Worm (Caenorhabditis elegans): ENCODE measurements around the gene R02D5.4.

The R02D5.4 gene

DNA sequence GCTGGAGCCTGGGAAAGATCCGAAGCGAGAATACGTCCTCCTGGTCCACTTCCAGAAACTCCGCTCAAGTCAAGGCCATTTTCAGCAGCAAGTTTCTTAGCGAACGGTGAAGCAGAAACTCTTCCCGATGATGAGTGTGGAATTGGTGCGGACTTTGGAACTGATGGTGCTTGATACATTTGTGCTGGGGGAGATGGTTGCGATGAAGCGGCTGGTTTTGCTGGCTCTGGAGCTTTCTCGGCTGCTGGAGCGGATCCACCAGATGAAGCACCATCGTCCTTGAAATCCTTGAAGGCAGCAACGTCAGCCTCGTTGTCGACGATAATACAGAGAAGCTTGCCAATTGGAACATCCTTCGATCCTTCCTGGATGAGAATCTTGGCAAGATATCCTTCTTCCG, 38.0 kb downstream of the R02D5.4 start:
- TF ChIP-seq set-16 (GFP tag; IDR thresholded peaks at IDR 0.05) (peak; percentile 51), pha-4 (GFP tag; IDR thresholded peaks at IDR 0.05) (no peak), pha-4 (tag; optimal IDR thresholded peaks at IDR 0.05) (no peak)

DNA sequence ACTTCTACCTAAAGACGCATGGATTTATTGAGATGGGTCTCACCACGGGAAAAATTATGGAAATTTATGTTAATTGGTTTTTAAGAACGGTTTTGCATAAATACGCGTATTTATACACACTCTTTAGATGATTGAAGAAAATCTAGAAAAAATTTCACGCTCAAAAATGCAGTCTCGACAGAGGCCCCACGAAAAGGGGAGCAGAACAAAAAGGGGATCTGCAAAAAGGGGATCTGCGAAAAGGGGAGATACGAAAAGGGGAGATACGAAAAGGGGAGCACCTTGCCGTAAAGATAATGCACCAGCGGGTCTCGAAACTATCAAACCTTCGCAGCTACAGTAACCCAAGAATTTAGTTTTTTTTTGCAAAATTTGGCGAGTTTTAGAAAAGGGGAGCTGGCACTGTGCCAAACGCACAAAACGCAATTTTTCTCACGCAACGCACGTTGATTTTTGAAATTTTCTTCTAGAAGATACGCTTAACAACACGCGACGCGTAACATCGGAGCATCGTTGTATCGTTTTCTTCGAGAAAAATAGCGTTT, 40.9 kb downstream of the R02D5.4 start:
- peak; percentile 53 for TF ChIP-seq mes-2 (tag; optimal IDR thresholded peaks at IDR 0.05; ENCODE audit: poor library complexity, severe bottlenecking)

DNA sequence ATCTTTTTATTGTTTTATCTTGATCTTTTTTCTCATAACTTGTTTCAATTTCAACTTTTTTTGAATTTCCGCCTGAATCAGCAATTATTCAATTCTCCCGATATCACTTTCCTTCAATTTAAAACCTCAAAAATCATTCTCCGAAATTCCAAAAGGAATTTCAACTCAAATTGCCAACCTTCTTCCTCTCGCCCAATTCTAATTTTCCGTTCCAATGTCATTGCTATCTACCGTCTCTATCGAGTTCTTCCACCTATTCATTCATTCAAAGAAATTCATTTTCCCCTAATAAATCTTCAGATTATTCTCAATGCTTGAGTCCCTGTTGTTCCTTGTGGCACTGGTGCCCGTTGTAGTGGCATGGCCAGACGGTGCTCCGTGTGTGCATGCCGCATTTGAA, 43.6 kb downstream of the R02D5.4 start, which contains the start of gene F23B12.4:
TSS of gene F23B12.4 (plus strand) at position 301 of the 400 bp plus-strand sequence.
- TF ChIP-seq set-16 (GFP tag; IDR thresholded peaks at IDR 0.05) = no peak
- TF ChIP-seq mes-2 (tag; optimal IDR thresholded peaks at IDR 0.05; ENCODE audit: poor library complexity, severe bottlenecking) = no peak
- no peak for TF ChIP-seq spr-1 (tag; optimal IDR thresholded peaks at IDR 0.05)
- no peak for TF ChIP-seq zag-1 (tag; optimal IDR thresholded peaks at IDR 0.05)
- no peak for TF ChIP-seq zfp-3 (GFP tag; conservative IDR thresholded peaks at IDR 0.05)

DNA sequence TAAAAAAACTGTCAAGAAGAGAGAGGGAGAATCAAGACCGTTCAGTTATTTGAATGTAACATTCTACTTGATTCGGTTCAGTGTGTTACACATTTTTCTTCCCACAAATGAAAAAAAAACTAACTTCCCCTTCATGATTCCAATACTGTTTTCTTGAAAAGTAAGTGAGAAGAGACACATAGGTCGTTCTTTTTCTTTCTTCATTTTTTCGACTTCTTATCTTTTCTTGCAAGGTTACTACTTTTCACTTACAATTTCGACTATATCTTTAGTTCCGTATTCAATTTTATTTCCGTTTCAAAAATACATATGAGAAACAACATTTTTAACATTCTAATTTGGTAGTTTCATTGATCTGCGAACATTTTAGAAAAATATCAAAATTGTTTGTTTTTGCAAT, 45.2 kb downstream of the R02D5.4 start:
- no peak for TF ChIP-seq snpc-4 (tag; optimal IDR thresholded peaks at IDR 0.05)
- no peak for TF ChIP-seq hif-1 (tag; optimal IDR thresholded peaks at IDR 0.05)
- peak; percentile 55 for TF ChIP-seq aha-1 (tag)
- TF ChIP-seq daf-19 (GFP tag; conservative IDR thresholded peaks at IDR 0.05) = no peak
- TF ChIP-seq F10B5.3 (tag; optimal IDR thresholded peaks at IDR 0.05) = no peak
- no peak for TF ChIP-seq aly-2 (tag; optimal IDR thresholded peaks at IDR 0.05)
- peak in 1 of 2 experiments; percentile 97 for TF ChIP-seq unc-62 (GFP tag; optimal IDR thresholded peaks at IDR 0.05 in 1 of 2)
- TF ChIP-seq unc-62 (tag; optimal IDR thresholded peaks at IDR 0.05) = no peak
- no peak for TF ChIP-seq mdt-29 (GFP tag; IDR thresholded peaks at IDR 0.05)
- no peak for TF ChIP-seq vab-7 (GFP tag; IDR thresholded peaks at IDR 0.05)

DNA sequence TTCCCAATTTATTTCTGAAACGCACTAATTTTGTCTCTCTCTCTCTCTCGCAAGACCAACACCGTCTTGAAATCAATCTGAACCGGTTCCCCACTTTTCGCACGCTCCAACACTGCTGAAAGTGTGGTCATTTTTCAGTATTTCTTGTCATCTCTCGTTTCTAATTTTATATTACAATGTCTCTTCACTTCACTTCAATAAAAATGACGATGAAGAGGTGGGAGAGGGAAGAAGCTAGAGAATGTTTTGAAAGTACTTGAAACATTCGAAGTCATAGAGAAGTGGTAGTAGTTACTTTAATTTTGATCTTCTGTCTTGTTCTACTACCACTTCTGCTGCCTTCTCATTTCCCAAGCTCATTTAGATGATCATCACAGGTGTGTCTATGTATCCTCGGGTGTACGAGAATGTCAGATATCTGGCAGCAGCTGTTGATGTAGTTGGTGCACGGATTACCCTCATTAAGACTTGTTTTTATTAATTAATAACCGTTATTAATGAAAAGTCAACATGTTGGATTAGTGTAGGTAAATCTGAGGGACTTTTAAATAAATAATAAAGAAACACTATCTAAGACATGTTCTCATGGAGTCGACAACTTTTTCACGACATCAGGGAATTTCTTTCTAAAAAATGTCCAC, 46.3 kb downstream of the R02D5.4 start:
- TF ChIP-seq aha-1 (tag) = peak; percentile 91
- peak in 1 of 2 experiments; percentile 57 for TF ChIP-seq unc-62 (GFP tag; optimal IDR thresholded peaks at IDR 0.05 in 1 of 2)
- no peak for TF ChIP-seq unc-62 (tag; optimal IDR thresholded peaks at IDR 0.05)
- TF ChIP-seq hif-1 (tag; optimal IDR thresholded peaks at IDR 0.05) = no peak

DNA sequence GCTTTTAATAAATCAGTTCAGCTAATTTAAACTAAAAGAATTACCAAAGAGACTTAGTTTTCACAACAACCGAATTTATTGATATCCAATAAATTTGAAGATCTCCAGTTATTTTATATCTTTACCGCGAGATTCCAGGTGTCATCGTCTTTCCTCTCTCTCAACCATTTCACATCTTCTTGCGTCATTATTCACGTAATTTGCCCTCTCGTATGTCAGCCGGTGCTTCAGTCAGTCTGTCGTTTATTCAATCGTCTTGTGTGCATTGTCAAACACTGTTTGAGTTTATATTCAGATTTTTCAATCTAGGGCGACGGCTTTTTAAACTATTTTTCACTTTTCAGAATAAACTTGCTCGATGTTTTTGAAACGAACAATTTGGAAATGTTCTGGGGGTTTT, 47.1 kb downstream of the R02D5.4 start:
- TF ChIP-seq dmd-6 (GFP tag; IDR thresholded peaks at IDR 0.05) = no peak
- TF ChIP-seq aha-1 (tag) = peak; percentile 11

DNA sequence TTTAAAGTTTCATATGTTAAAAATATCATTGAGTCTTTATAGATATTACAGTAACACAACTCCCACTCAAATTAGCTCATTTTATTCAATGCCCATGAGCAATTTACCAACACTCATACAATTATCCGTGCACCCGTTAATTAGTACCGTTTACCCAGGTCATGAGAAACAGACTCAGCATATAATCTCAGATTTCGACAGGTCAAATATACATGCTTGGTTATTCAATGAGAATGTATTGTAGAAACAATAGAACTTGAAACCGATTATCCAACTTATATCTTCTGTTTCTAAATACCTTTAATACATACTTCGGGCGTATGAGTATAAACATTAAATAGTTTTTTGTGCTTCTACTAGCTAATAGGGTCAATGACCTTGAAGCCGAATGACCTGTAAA, 48.3 kb downstream of the R02D5.4 start:
- TF ChIP-seq unc-39 (tag; optimal IDR thresholded peaks at IDR 0.05) = no peak
- TF ChIP-seq nhr-76 (tag; optimal IDR thresholded peaks at IDR 0.05) = no peak
- no peak for TF ChIP-seq mep-1 (tag; optimal IDR thresholded peaks at IDR 0.05)
- TF ChIP-seq Y48G9A.11 (GFP tag; IDR thresholded peaks at IDR 0.05) = no peak

Data from whole organism, L4 larva.